Fruit fly (Drosophila melanogaster) whole organism, embryonic: Measurements from ENCODE around the gene CG46310.

Experiments used
- CG11696 ChIP-seq: fragments of 200-800 bp; sonication (Bioruptor generic); IDR thresholded peaks from 2 replicates; pipeline ENCODE4 v1.3.6; 2022; ENCODE audit warnings: missing biosample characterization, missing genetic modification characterization
- CG7839 ChIP-seq: fragments of 200-800 bp; sonication (Bioruptor generic); optimal IDR thresholded peaks from 3 replicates; lab custom pipeline; 2018; ENCODE audit warnings: missing biosample characterization, mild to moderate bottlenecking, missing genetic modification characterization, moderate library complexity
- CG7928 ChIP-seq: fragments of 200-800 bp; sonication (Bioruptor generic); optimal IDR thresholded peaks from 2 replicates; lab custom pipeline; 2017; ENCODE audit warnings: missing biosample characterization, mild to moderate bottlenecking, missing genetic modification characterization
- exex ChIP-seq: fragments of 200-800 bp; sonication (Bioruptor generic); optimal IDR thresholded peaks from 4 replicates; lab custom pipeline; 2018; ENCODE audit warnings: missing biosample characterization, mild to moderate bottlenecking, missing genetic modification characterization, moderate library complexity
- jigr1 ChIP-seq: fragments of 200-800 bp; sonication (Bioruptor generic); IDR thresholded peaks from 3 replicates; pipeline ENCODE4 v1.3.6; 2022; ENCODE audit warnings: missing biosample characterization, missing genetic modification characterization
- ken ChIP-seq: fragments of 200-800 bp; sonication (Bioruptor generic); IDR thresholded peaks from 3 replicates; pipeline ENCODE4 v1.3.6; 2022; ENCODE audit warnings: missing biosample characterization, missing genetic modification characterization

dm6 chr3R:23132299-23132698 is 41.4 kb upstream of the CG46310 start:
- TF ChIP-seq jigr1 (GFP tag; lab: Robert Waterston, UW): no peak
- no peak for TF ChIP-seq CG7839
- TF ChIP-seq exex (tag; lab: Kevin White, UChicago): no peak
- TF ChIP-seq CG7928 (GFP tag; lab: Kevin White, UChicago): no peak
- no peak for TF ChIP-seq ken
- TF ChIP-seq CG11696 (GFP tag; lab: Robert Waterston, UW): no peak
